Worm (Caenorhabditis elegans) whole organism, L4/young adult: ENCODE data around the gene clr-1.

Experiments
- dao-5 ChIP-seq: sonication (generic microtip); optimal IDR thresholded peaks from 2 replicates; lab custom pipeline; 2016; ENCODE audit warnings: missing genotype, missing genetic modification characterization, moderate library complexity, missing compliant biosample characterization
- him-1 ChIP-seq: sonication (generic microtip); optimal IDR thresholded peaks from 2 replicates; lab custom pipeline; 2016; ENCODE audit warnings: missing genotype, missing genetic modification reagents, missing genetic modification characterization, missing compliant biosample characterization

DNA sequence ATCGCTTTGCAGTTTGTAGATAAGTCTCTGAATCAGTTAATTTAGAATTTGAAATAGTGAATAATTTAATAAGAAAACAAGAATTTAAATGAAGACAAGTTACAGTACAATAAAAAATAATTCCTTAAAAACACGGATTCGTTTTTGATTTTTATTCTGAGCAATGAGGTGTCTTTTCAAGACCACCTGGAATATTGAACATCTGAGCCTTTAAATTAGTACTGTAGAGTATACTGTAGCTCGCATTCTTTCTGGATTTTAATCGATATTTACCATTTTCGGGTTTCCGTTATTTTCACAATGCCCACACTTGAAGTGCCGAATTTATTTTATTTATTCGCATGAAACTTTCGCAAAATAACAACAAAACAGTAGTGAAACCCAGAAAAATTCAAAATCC is 42.3 kb upstream of the clr-1 start, which contains the start of gene F07F6.7:
- no peak for TF ChIP-seq him-1 (tag; lab: Kevin White, UChicago)
- no peak for TF ChIP-seq dao-5 (tag; lab: Kevin White, UChicago)
